Worm (Caenorhabditis elegans) whole organism, L4 larva: ENCODE results near the gene T19H12.3.

ENCODE experiments used
- F37D6.2 ChIP-seq: sonication (generic microtip); optimal IDR thresholded peaks from 2 replicates; lab custom pipeline; 2016; ENCODE audit warnings: mild to moderate bottlenecking, missing genetic modification characterization, missing compliant biosample characterization
- F44E2.7 ChIP-seq: fragments of 200-800 bp; sonication (Bioruptor generic); IDR thresholded peaks from 2 replicates; pipeline ENCODE4 v2.1.2; 2022; ENCODE audit warnings: missing genetic modification characterization, missing compliant biosample characterization
- F49E8.2 ChIP-seq: sonication (generic microtip); optimal IDR thresholded peaks from 2 replicates; lab custom pipeline; 2016; ENCODE audit warnings: missing compliant biosample characterization, mild to moderate bottlenecking, missing genetic modification characterization, borderline replicate concordance
- aha-1 ChIP-seq: fragments of 150-350 bp; peaks from one replicate; lab custom pipeline; 2014; ENCODE audit warnings: missing biosample characterization, missing genetic modification characterization
- ceh-82 ChIP-seq: sonication (generic microtip); optimal IDR thresholded peaks from 2 replicates; lab custom pipeline; 2017; ENCODE audit warnings: missing biosample characterization, missing genetic modification characterization
- cey-2 ChIP-seq: sonication (generic microtip); optimal IDR thresholded peaks from 3 replicates; lab custom pipeline; 2017; ENCODE audit warnings: missing genetic modification characterization, mild to moderate bottlenecking, missing compliant biosample characterization, antibody characterized with exemption, borderline replicate concordance; ENCODE audit not compliant: insufficient read depth
- daf-12 ChIP-seq: fragments of 150-350 bp; optimal IDR thresholded peaks from 2 replicates; lab custom pipeline; 2014; ENCODE audit warnings: missing biosample characterization, missing genetic modification reagents, missing genetic modification characterization
- daf-16 ChIP-seq, 3 experiments: sonication (generic microtip); optimal IDR thresholded peaks; 2 replicates each; lab custom pipeline; 2016 to 2017; ENCODE audit warnings: missing genetic modification characterization in 3 of 3, missing genetic modification reagents in 3 of 3, mild to moderate bottlenecking in 2 of 3, missing compliant biosample characterization in 2 of 3, missing biosample characterization in 1 of 3, moderate library complexity in 1 of 3
- dmd-9 ChIP-seq: fragments of 200-800 bp; sonication (Bioruptor generic); IDR thresholded peaks from 2 replicates; pipeline ENCODE4 v1.3.6; 2022; ENCODE audit warnings: missing genetic modification reagents, missing genetic modification characterization, missing compliant biosample characterization
- dve-1 ChIP-seq: sonication (generic microtip); optimal IDR thresholded peaks from 2 replicates; lab custom pipeline; 2017; ENCODE audit warnings: antibody characterized with exemption, mild to moderate bottlenecking, missing genetic modification characterization, missing compliant biosample characterization; ENCODE audit not compliant: insufficient read depth
- egl-43 ChIP-seq: fragments of 200-800 bp; sonication (Bioruptor generic); IDR thresholded peaks from 2 replicates; pipeline ENCODE4 v1.3.6; 2022; ENCODE audit warnings: missing genetic modification reagents, missing genetic modification characterization, missing compliant biosample characterization
- fos-1 ChIP-seq: fragments of 150-350 bp; optimal IDR thresholded peaks from 2 replicates; lab custom pipeline; 2014; ENCODE audit warnings: missing biosample characterization, missing genetic modification characterization
- hlh-30 ChIP-seq: sonication (generic microtip); optimal IDR thresholded peaks from 2 replicates; lab custom pipeline; 2017; ENCODE audit warnings: antibody characterized with exemption, mild to moderate bottlenecking, missing genetic modification characterization, missing compliant biosample characterization; ENCODE audit not compliant: insufficient read depth
- hmg-1.1 ChIP-seq: fragments of 200-800 bp; sonication (Bioruptor generic); IDR thresholded peaks from 2 replicates; pipeline ENCODE4 v1.3.6; 2022; ENCODE audit warnings: missing genetic modification reagents, missing genetic modification characterization, missing compliant biosample characterization
- jun-1 ChIP-seq: fragments of 150-350 bp; optimal IDR thresholded peaks from 2 replicates; lab custom pipeline; 2014; ENCODE audit warnings: missing biosample characterization, missing genetic modification reagents, missing genetic modification characterization
- lim-7 ChIP-seq: fragments of 200-800 bp; sonication (Bioruptor generic); IDR thresholded peaks from 2 replicates; pipeline ENCODE4 v1.3.6; 2022; ENCODE audit warnings: missing genetic modification characterization, missing compliant biosample characterization
- lin-13 ChIP-seq: fragments of 150-350 bp; optimal IDR thresholded peaks from 2 replicates; lab custom pipeline; 2014; ENCODE audit warnings: missing biosample characterization, missing genetic modification reagents, missing genetic modification characterization
- lin-39 ChIP-seq: fragments of 150-350 bp; optimal IDR thresholded peaks from 2 replicates; lab custom pipeline; 2014; ENCODE audit warnings: missing biosample characterization, missing genetic modification reagents, missing genetic modification characterization
- lsy-2 ChIP-seq, 2 experiments: fragments of 150-350 bp in 1 of 2; sonication (generic microtip) in 1 of 2; optimal IDR thresholded peaks; 2 replicates each; lab custom pipeline; 2014 to 2017; ENCODE audit warnings: missing biosample characterization in 2 of 2, missing genetic modification characterization in 2 of 2
- mdl-1 ChIP-seq, 2 experiments: fragments of 150-350 bp in 1 of 2; sonication (generic microtip) in 1 of 2; optimal IDR thresholded peaks; 2 replicates each; lab custom pipeline; 2014 to 2017; ENCODE audit warnings: missing biosample characterization in 2 of 2, missing genetic modification characterization in 2 of 2
- mdt-29 ChIP-seq: fragments of 200-800 bp; sonication (Bioruptor generic); IDR thresholded peaks from 2 replicates; pipeline ENCODE4 v1.3.6; 2022; ENCODE audit warnings: missing genetic modification reagents, missing genetic modification characterization, missing compliant biosample characterization
- mep-1 ChIP-seq: fragments of 150-350 bp; sonication (generic microtip); optimal IDR thresholded peaks from 3 replicates; lab custom pipeline; 2014; ENCODE audit warnings: missing biosample characterization, missing genetic modification characterization
- mxl-3 ChIP-seq: fragments of 200-800 bp; sonication (Bioruptor generic); optimal IDR thresholded peaks from 2 replicates; lab custom pipeline; 2018; ENCODE audit warnings: mild to moderate bottlenecking, missing genetic modification characterization, missing compliant biosample characterization
- nhr-10 ChIP-seq: fragments of 150-350 bp; optimal IDR thresholded peaks from 2 replicates; lab custom pipeline; 2014; ENCODE audit warnings: missing biosample characterization, missing genetic modification characterization
- nhr-11 ChIP-seq: fragments of 150-350 bp; optimal IDR thresholded peaks from 2 replicates; lab custom pipeline; 2014; ENCODE audit warnings: missing biosample characterization, missing genetic modification characterization
- nhr-111 ChIP-seq: fragments of 200-800 bp; sonication (Bioruptor generic); optimal IDR thresholded peaks from 2 replicates; lab custom pipeline; 2018; ENCODE audit warnings: mild to moderate bottlenecking, missing genetic modification characterization, missing compliant biosample characterization
- nhr-25 ChIP-seq: sonication (generic microtip); optimal IDR thresholded peaks from 2 replicates; lab custom pipeline; 2017; ENCODE audit warnings: missing genetic modification characterization, mild to moderate bottlenecking, missing compliant biosample characterization, antibody characterized with exemption, moderate library complexity, borderline replicate concordance; ENCODE audit not compliant: insufficient read depth
- nhr-28 ChIP-seq: fragments of 150-350 bp; optimal IDR thresholded peaks from 2 replicates; lab custom pipeline; 2014; ENCODE audit warnings: missing biosample characterization, missing genetic modification characterization
- nhr-42 ChIP-seq: fragments of 200-800 bp; sonication (Bioruptor generic); IDR thresholded peaks from 2 replicates; pipeline ENCODE4 v1.3.6; 2022; ENCODE audit warnings: missing genetic modification characterization, missing compliant biosample characterization
- nhr-48 ChIP-seq: sonication (generic microtip); optimal IDR thresholded peaks from 2 replicates; lab custom pipeline; 2016; ENCODE audit warnings: mild to moderate bottlenecking, missing genetic modification characterization, missing compliant biosample characterization
- nhr-6 ChIP-seq: fragments of 150-350 bp; optimal IDR thresholded peaks from 2 replicates; lab custom pipeline; 2014; ENCODE audit warnings: missing biosample characterization, missing genetic modification characterization
- nhr-77 ChIP-seq: fragments of 150-350 bp; optimal IDR thresholded peaks from 2 replicates; lab custom pipeline; 2014; ENCODE audit warnings: missing biosample characterization, missing genetic modification characterization
- php-3 ChIP-seq: fragments of 200-800 bp; sonication (Bioruptor generic); IDR thresholded peaks from 2 replicates; pipeline ENCODE4 v1.3.6; 2022; ENCODE audit warnings: missing genetic modification reagents, missing genetic modification characterization, missing compliant biosample characterization
- rbr-2 ChIP-seq: sonication (generic microtip); optimal IDR thresholded peaks from 2 replicates; lab custom pipeline; 2016; ENCODE audit warnings: missing genotype, missing genetic modification characterization, missing compliant biosample characterization
- snpc-4 ChIP-seq: fragments of 150-350 bp; optimal IDR thresholded peaks from 2 replicates; lab custom pipeline; 2014; ENCODE audit warnings: missing biosample characterization, missing genetic modification characterization
- spr-3 ChIP-seq: fragments of 200-800 bp; sonication (Bioruptor generic); optimal IDR thresholded peaks from 2 replicates; lab custom pipeline; 2018; ENCODE audit warnings: mild to moderate bottlenecking, missing genetic modification characterization, missing compliant biosample characterization
- unc-130 ChIP-seq: sonication (generic microtip); optimal IDR thresholded peaks from 2 replicates; lab custom pipeline; 2016; ENCODE audit warnings: missing genetic modification reagents, missing genetic modification characterization, missing compliant biosample characterization
- unc-39 ChIP-seq: sonication (generic microtip); optimal IDR thresholded peaks from 2 replicates; lab custom pipeline; 2017; ENCODE audit warnings: missing biosample characterization, missing genetic modification characterization
- unc-62 ChIP-seq, 3 experiments: fragments of 150-350 bp in 1 of 3; sonication (generic microtip); optimal IDR thresholded peaks in 2 of 3; peaks in 1 of 3; 1 replicate in 1 of 3; 2 replicates in 2 of 3; lab custom pipeline; 2014 to 2017; ENCODE audit warnings: missing biosample characterization in 3 of 3, missing genetic modification characterization in 3 of 3, missing genetic modification reagents in 3 of 3, missing genotype in 1 of 3
- vab-7 ChIP-seq: fragments of 200-800 bp; sonication (Bioruptor generic); IDR thresholded peaks from 2 replicates; pipeline ENCODE4 v1.3.6; 2022; ENCODE audit warnings: missing genetic modification reagents, missing genetic modification characterization, missing compliant biosample characterization
- zag-1 ChIP-seq: fragments of 150-350 bp; optimal IDR thresholded peaks from 2 replicates; lab custom pipeline; 2014; ENCODE audit warnings: missing biosample characterization, missing genetic modification characterization
- zip-2 ChIP-seq: fragments of 150-350 bp; optimal IDR thresholded peaks from 2 replicates; lab custom pipeline; 2014; ENCODE audit warnings: missing biosample characterization, missing genetic modification characterization
- ztf-11 ChIP-seq: fragments of 150-350 bp; optimal IDR thresholded peaks from 2 replicates; lab custom pipeline; 2014; ENCODE audit warnings: missing biosample characterization, missing genetic modification characterization
- ztf-7 ChIP-seq: fragments of 150-350 bp; optimal IDR thresholded peaks from 2 replicates; lab custom pipeline; 2014; ENCODE audit warnings: missing biosample characterization, missing genetic modification characterization

Gene T19H12.3

ce11 chrV:4851138-4851537 is 34.3 kb upstream of the T19H12.3 start, which contains the start of gene nex-4:
TSS of gene nex-4 (plus strand) at chrV:4851438.
- TF ChIP-seq nhr-6 (tag; lab: Kevin White, UChicago) = no peak
- TF ChIP-seq nhr-111 = no peak
- TF ChIP-seq php-3 (GFP tag; lab: Robert Waterston, UW) = no peak
- TF ChIP-seq zip-2 (tag; lab: Kevin White, UChicago) = no peak
- no peak for TF ChIP-seq nhr-48 (tag; lab: Kevin White, UChicago)
- TF ChIP-seq snpc-4 (tag; lab: Kevin White, UChicago) = no peak
- no peak for TF ChIP-seq unc-39
- no peak for TF ChIP-seq mdt-29 (GFP tag; lab: Robert Waterston, UW)
- TF ChIP-seq, all 104 proteins: peak for 0

DNA sequence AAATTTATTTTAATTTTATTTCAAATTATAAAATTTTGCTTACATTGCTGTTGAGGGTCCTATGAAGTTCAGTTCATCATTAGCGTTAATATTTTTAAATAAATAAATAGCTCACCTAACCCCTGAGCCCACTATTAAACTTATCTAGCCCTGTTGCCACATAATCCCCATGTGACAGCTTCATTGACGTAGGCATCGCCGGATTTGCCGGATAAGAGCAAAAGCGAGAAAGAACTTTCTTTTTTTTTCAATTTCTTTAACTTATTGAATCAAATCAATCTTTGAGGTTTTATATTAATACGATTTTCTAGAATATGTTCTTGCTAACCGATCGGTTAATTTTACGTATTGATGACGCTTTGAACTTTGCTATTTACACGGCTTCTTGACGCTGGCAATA is 33.5 kb upstream of the T19H12.3 start:
- TF ChIP-seq mxl-3 (GFP tag; lab: Kevin White, UChicago) (no peak), lim-7 (GFP tag; lab: Robert Waterston, UW) (no peak), zag-1 (no peak), unc-39 (no peak), nhr-10 (tag; lab: Kevin White, UChicago) (no peak), unc-130 (GFP tag; lab: Kevin White, UChicago) (no peak), F44E2.7 (GFP tag; lab: Robert Waterston, UW) (no peak), php-3 (GFP tag; lab: Robert Waterston, UW) (no peak), dmd-9 (GFP tag; lab: Robert Waterston, UW) (no peak), mdt-29 (GFP tag; lab: Robert Waterston, UW) (no peak), ceh-82 (tag; lab: Kevin White, UChicago) (no peak), daf-12 (tag; lab: Kevin White, UChicago) (no peak), ztf-11 (tag; lab: Kevin White, UChicago) (no peak)

DNA sequence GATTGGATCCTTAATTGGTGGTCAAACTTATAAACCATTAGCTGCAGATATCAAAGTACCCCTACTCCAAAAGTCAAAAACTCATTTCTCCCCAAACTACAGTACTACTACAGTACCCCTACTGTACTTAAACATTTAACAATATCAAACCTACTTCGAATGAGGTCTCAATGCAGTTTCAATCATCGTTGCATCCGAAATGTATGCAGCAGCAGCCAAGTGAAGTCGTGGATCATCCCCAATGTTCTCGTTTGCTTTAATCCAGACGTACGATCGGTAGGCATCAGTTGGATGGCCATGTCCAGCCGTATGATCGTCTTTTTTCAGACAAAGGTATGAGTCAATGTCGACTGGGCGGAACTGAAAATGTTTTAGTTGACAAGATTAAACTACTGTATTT is 27.9 kb upstream of the T19H12.3 start:
- no peak for TF ChIP-seq unc-62 (GFP tag; optimal IDR thresholded peaks at IDR 0.05 in 1 of 2; lab: Kevin White, UChicago)
- no peak for TF ChIP-seq unc-62 (tag; optimal IDR thresholded peaks at IDR 0.05; lab: Kevin White, UChicago)
- no peak for TF ChIP-seq mep-1 (tag; lab: Kevin White, UChicago)
- no peak for TF ChIP-seq spr-3
- no peak for TF ChIP-seq nhr-25 (tag; lab: Kevin White, UChicago)
- peak; percentile 91 for TF ChIP-seq aha-1 (tag; lab: Kevin White, UChicago)
- TF ChIP-seq, all 104 proteins: peak for 1

DNA sequence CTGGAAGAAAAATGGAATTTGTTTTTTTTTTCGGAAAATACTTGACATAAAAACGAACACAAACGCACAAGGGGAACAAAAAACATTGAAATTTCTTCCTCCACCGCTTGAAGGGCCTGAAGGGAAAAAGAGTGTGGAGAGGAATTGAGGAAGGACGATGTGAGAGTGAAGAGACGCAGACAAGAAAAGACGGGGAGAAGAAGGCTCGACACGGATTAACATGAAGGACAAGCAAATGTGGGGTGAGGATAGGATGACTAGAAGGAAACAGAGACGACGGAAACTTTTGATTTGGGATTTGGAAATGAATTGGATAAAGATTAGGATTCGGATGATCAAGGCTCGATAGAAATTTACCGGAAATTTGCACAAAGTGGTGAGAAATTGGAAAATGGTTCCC is 24.9 kb upstream of the T19H12.3 start:
- TF ChIP-seq egl-43 (no peak), zip-2 (tag; lab: Kevin White, UChicago) (no peak), nhr-77 (tag; lab: Kevin White, UChicago) (no peak), jun-1 (no peak), fos-1 (tag; lab: Kevin White, UChicago) (no peak), aha-1 (tag; lab: Kevin White, UChicago) (peak; percentile 27), lsy-2 (tag; optimal IDR thresholded peaks at IDR 0.05; lab: Kevin White, UChicago) (peak in 1 of 2 experiments; percentile 5), lin-13 (GFP tag; lab: Kevin White, UChicago) (no peak), rbr-2 (tag; lab: Kevin White, UChicago) (peak; percentile 48), lin-39 (tag; lab: Kevin White, UChicago) (no peak), nhr-28 (tag; lab: Kevin White, UChicago) (no peak)

DNA sequence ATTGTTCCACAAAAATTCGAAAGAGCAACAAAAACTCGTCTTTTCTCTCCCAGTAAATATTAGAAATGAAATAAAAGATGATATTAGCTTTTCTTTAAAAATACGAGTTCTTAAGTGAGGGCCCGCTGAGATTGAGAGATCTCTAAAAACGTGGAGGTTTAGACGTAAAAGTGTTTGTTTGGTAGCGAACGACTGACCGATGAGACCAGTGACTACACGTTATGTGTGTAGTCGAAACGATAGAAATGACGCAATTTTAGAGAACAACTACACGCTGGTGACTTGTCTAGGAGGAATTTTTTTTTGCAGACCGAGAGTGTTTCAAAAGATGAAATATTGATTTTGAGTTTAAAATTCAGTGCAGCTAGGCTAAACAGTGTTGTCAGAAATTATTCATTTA is 22.7 kb upstream of the T19H12.3 start, which contains the start of gene C37H5.13:
TSS of gene C37H5.13 (minus strand) at position 229 of the 400 bp plus-strand sequence.
- TF ChIP-seq nhr-28 (tag; lab: Kevin White, UChicago) = peak; percentile 98
- peak; percentile 11 for TF ChIP-seq nhr-11 (tag; lab: Kevin White, UChicago)
- TF ChIP-seq hmg-1.1 (GFP tag; lab: Robert Waterston, UW) = no peak
- peak in 1 of 2 experiments; percentile 27 for TF ChIP-seq mdl-1 (tag; optimal IDR thresholded peaks at IDR 0.05; lab: Kevin White, UChicago)
- peak; percentile 56 for TF ChIP-seq ztf-7 (tag; lab: Kevin White, UChicago)
- no peak for TF ChIP-seq unc-130 (GFP tag; lab: Kevin White, UChicago)
- no peak for TF ChIP-seq cey-2 (tag; lab: Kevin White, UChicago)
- no peak for TF ChIP-seq nhr-42 (GFP tag; lab: Robert Waterston, UW)
- TF ChIP-seq dve-1 (tag; lab: Kevin White, UChicago) = peak; percentile 45
- TF ChIP-seq F49E8.2 (tag; lab: Kevin White, UChicago) = no peak
- TF ChIP-seq vab-7 = no peak
- no peak for TF ChIP-seq daf-16 (GFP tag; optimal IDR thresholded peaks at IDR 0.05; lab: Kevin White, UChicago)
- TF ChIP-seq daf-16 (tag; optimal IDR thresholded peaks at IDR 0.05; lab: Kevin White, UChicago) = peak; percentile 42
- TF ChIP-seq hlh-30 = peak; percentile 48
- TF ChIP-seq mep-1 (tag; lab: Kevin White, UChicago) = peak; percentile 28
- no peak for TF ChIP-seq F37D6.2 (tag; lab: Kevin White, UChicago)
- TF ChIP-seq lsy-2 (tag; optimal IDR thresholded peaks at IDR 0.05; lab: Kevin White, UChicago) = peak in 1 of 2 experiments; percentile 19
